Worm (Caenorhabditis elegans) whole organism, L1 larva: ENCODE data around the gene dpf-5.
A peak's percentile ranks its signal among the peaks of the same experiment; 100 is the strongest.

Source experiments
- C04F5.9 ChIP-seq: sonication (generic microtip); optimal IDR thresholded peaks from 2 replicates; lab custom pipeline; 2016; ENCODE audit warnings: missing genetic modification characterization, missing compliant biosample characterization
- Y116A8C.19 ChIP-seq: sonication (generic microtip); optimal IDR thresholded peaks from 2 replicates; lab custom pipeline; 2016; ENCODE audit warnings: missing compliant biosample characterization, missing genetic modification characterization, borderline replicate concordance
- blmp-1 ChIP-seq: fragments of 150-350 bp; optimal IDR thresholded peaks from 2 replicates; lab custom pipeline; 2014; ENCODE audit warnings: missing biosample characterization, missing genetic modification characterization
- ceh-82 ChIP-seq, 3 experiments: fragments of 150-350 bp in 1 of 3; sonication (generic microtip) in 2 of 3; optimal IDR thresholded peaks; 2 replicates each; lab custom pipeline; 2014 to 2017; ENCODE audit warnings: missing biosample characterization in 3 of 3, missing genetic modification characterization in 3 of 3
- ceh-88 ChIP-seq: fragments of 200-800 bp; sonication (Bioruptor generic); IDR thresholded peaks from 2 replicates; pipeline ENCODE4 v1.3.6; 2022; ENCODE audit warnings: missing genetic modification characterization, missing compliant biosample characterization
- ceh-90 ChIP-seq: sonication (generic microtip); optimal IDR thresholded peaks from 2 replicates; lab custom pipeline; 2016; ENCODE audit warnings: missing genetic modification characterization, missing compliant biosample characterization
- dsc-1 ChIP-seq: sonication (generic microtip); optimal IDR thresholded peaks from 2 replicates; lab custom pipeline; 2016; ENCODE audit warnings: mild to moderate bottlenecking, missing genetic modification characterization, missing compliant biosample characterization
- efl-1 ChIP-seq, 4 experiments: fragments of 150-350 bp; optimal IDR thresholded peaks in 3 of 4; peaks in 1 of 4; 1 replicate in 1 of 4; 2 replicates in 3 of 4; lab custom pipeline; 2014; ENCODE audit warnings: missing biosample characterization in 2 of 4, missing genetic modification characterization in 2 of 4, missing genetic modification reagents in 2 of 4
- efl-3 ChIP-seq: fragments of 200-800 bp; sonication (Bioruptor generic); optimal IDR thresholded peaks from 2 replicates; lab custom pipeline; 2018; ENCODE audit warnings: mild to moderate bottlenecking, missing genetic modification characterization, missing compliant biosample characterization
- egl-13 ChIP-seq: sonication (generic microtip); optimal IDR thresholded peaks from 2 replicates; lab custom pipeline; 2016; ENCODE audit warnings: missing genotype, missing genetic modification reagents, missing genetic modification characterization, missing compliant biosample characterization
- egl-27 ChIP-seq, 2 experiments: fragments of 150-350 bp in 1 of 2; sonication (generic microtip); optimal IDR thresholded peaks; 3 replicates each; lab custom pipeline; 2017 to 2018; ENCODE audit warnings: missing biosample characterization in 2 of 2, missing genetic modification characterization in 2 of 2, missing genetic modification reagents in 2 of 2
- elt-2 ChIP-seq: sonication (generic microtip); optimal IDR thresholded peaks from 2 replicates; lab custom pipeline; 2016; ENCODE audit warnings: missing genetic modification characterization, mild to moderate bottlenecking, inconsistent platforms, missing compliant biosample characterization, missing genetic modification reagents
- elt-3 ChIP-seq, 6 experiments: fragments of 150-350 bp in 1 of 6; sonication (generic microtip); optimal IDR thresholded peaks; 2 replicates each; lab custom pipeline; 2017 to 2018; ENCODE audit warnings: missing biosample characterization in 6 of 6, missing genetic modification characterization in 6 of 6, inconsistent platforms in 1 of 6
- ets-5 ChIP-seq: fragments of 200-800 bp; sonication (Bioruptor generic); IDR thresholded peaks from 2 replicates; pipeline ENCODE4 v1.3.6; 2022; ENCODE audit warnings: missing genetic modification characterization, missing compliant biosample characterization
- fkh-10 ChIP-seq: sonication (generic microtip); optimal IDR thresholded peaks from 2 replicates; lab custom pipeline; 2017; ENCODE audit warnings: missing biosample characterization, missing genetic modification reagents, missing genetic modification characterization
- fkh-4 ChIP-seq: sonication (generic microtip); optimal IDR thresholded peaks from 2 replicates; lab custom pipeline; 2016; ENCODE audit warnings: missing compliant biosample characterization, missing genetic modification characterization, borderline replicate concordance
- fkh-8 ChIP-seq: sonication (generic microtip); optimal IDR thresholded peaks from 2 replicates; lab custom pipeline; 2016; ENCODE audit warnings: mild to moderate bottlenecking, missing genetic modification characterization, missing compliant biosample characterization
- fos-1 ChIP-seq: fragments of 150-350 bp; optimal IDR thresholded peaks from 2 replicates; lab custom pipeline; 2014; ENCODE audit warnings: missing biosample characterization, missing genetic modification characterization
- grh-1 ChIP-seq: fragments of 200-800 bp; sonication (Bioruptor generic); IDR thresholded peaks from 2 replicates; pipeline ENCODE4 v1.3.6; 2022; ENCODE audit warnings: missing genetic modification reagents, missing genetic modification characterization, missing compliant biosample characterization
- hlh-17 ChIP-seq: fragments of 200-800 bp; sonication (Bioruptor generic); optimal IDR thresholded peaks from 2 replicates; lab custom pipeline; 2018; ENCODE audit warnings: missing genetic modification characterization, mild to moderate bottlenecking, missing compliant biosample characterization, moderate library complexity, borderline replicate concordance
- hlh-4 ChIP-seq: sonication (generic microtip); optimal IDR thresholded peaks from 2 replicates; lab custom pipeline; 2016; ENCODE audit warnings: mild to moderate bottlenecking, missing genetic modification characterization, missing compliant biosample characterization
- isw-1 ChIP-seq: fragments of 200-800 bp; sonication (Bioruptor generic); IDR thresholded peaks from 2 replicates; pipeline ENCODE4 v1.3.6; 2022; ENCODE audit warnings: missing genetic modification characterization, missing compliant biosample characterization
- jun-1 ChIP-seq: fragments of 150-350 bp; optimal IDR thresholded peaks from 2 replicates; lab custom pipeline; 2014; ENCODE audit warnings: missing biosample characterization, missing genetic modification reagents, missing genetic modification characterization
- lin-13 ChIP-seq: fragments of 150-350 bp; optimal IDR thresholded peaks from 2 replicates; lab custom pipeline; 2014; ENCODE audit warnings: missing biosample characterization, missing genetic modification reagents, missing genetic modification characterization
- lin-14 ChIP-seq: fragments of 200-800 bp; sonication (Bioruptor generic); optimal IDR thresholded peaks from 2 replicates; lab custom pipeline; 2018; ENCODE audit warnings: mild to moderate bottlenecking, missing genetic modification characterization, moderate library complexity, missing compliant biosample characterization
- lin-15B ChIP-seq: fragments of 150-350 bp; sonication (generic microtip); optimal IDR thresholded peaks from 3 replicates; lab custom pipeline; 2014; ENCODE audit warnings: missing biosample characterization, missing genetic modification characterization
- lin-35 ChIP-seq, 2 experiments: fragments of 150-350 bp; optimal IDR thresholded peaks; 2 replicates each; lab custom pipeline; 2014; ENCODE audit warnings: missing biosample characterization in 2 of 2, missing genetic modification characterization in 2 of 2, missing genetic modification reagents in 2 of 2
- lin-39 ChIP-seq: fragments of 150-350 bp; optimal IDR thresholded peaks from 2 replicates; lab custom pipeline; 2014; ENCODE audit warnings: missing biosample characterization, missing genetic modification reagents, missing genetic modification characterization
- lir-3 ChIP-seq: sonication (generic microtip); optimal IDR thresholded peaks from 2 replicates; lab custom pipeline; 2016; ENCODE audit warnings: mild to moderate bottlenecking, missing genetic modification characterization, moderate library complexity, missing compliant biosample characterization; ENCODE audit not compliant: poor library complexity
- lsy-2 ChIP-seq, 2 experiments: fragments of 150-350 bp; optimal IDR thresholded peaks; 2 replicates each; lab custom pipeline; 2014; ENCODE audit warnings: missing biosample characterization in 2 of 2, missing genetic modification characterization in 2 of 2
- mab-9 ChIP-seq: fragments of 200-800 bp; sonication (Bioruptor generic); IDR thresholded peaks from 2 replicates; pipeline ENCODE4 v1.3.6; 2022; ENCODE audit warnings: missing genetic modification reagents, missing genetic modification characterization, missing compliant biosample characterization
- mdl-1 ChIP-seq, 2 experiments: fragments of 150-350 bp; optimal IDR thresholded peaks; 2 replicates each; lab custom pipeline; 2014 to 2017; ENCODE audit warnings: missing biosample characterization in 2 of 2, missing genetic modification characterization in 2 of 2, inconsistent platforms in 1 of 2
- mep-1 ChIP-seq: fragments of 150-350 bp; optimal IDR thresholded peaks from 2 replicates; lab custom pipeline; 2014; ENCODE audit warnings: missing biosample characterization, missing genetic modification characterization
- nhr-47 ChIP-seq: sonication (generic microtip); optimal IDR thresholded peaks from 2 replicates; lab custom pipeline; 2016; ENCODE audit warnings: mild to moderate bottlenecking, missing genetic modification characterization, moderate library complexity, missing compliant biosample characterization
- nhr-71 ChIP-seq: sonication (generic microtip); optimal IDR thresholded peaks from 2 replicates; lab custom pipeline; 2016; ENCODE audit warnings: mild to moderate bottlenecking, missing genetic modification characterization, moderate library complexity, missing compliant biosample characterization
- nhr-76 ChIP-seq: sonication (generic microtip); optimal IDR thresholded peaks from 2 replicates; lab custom pipeline; 2017; ENCODE audit warnings: missing biosample characterization, missing genetic modification characterization
- nhr-84 ChIP-seq: sonication (generic microtip); optimal IDR thresholded peaks from 2 replicates; lab custom pipeline; 2017; ENCODE audit warnings: missing biosample characterization, missing genetic modification characterization
- nhr-90 ChIP-seq: sonication (generic microtip); optimal IDR thresholded peaks from 2 replicates; lab custom pipeline; 2016; ENCODE audit warnings: mild to moderate bottlenecking, missing genetic modification characterization, missing compliant biosample characterization; ENCODE audit not compliant: poor library complexity
- pag-3 ChIP-seq: sonication (generic microtip); optimal IDR thresholded peaks from 2 replicates; lab custom pipeline; 2017; ENCODE audit warnings: missing genetic modification characterization, mild to moderate bottlenecking, missing compliant biosample characterization, antibody characterized with exemption, borderline replicate concordance; ENCODE audit not compliant: insufficient read depth
- pax-3 ChIP-seq: fragments of 200-800 bp; sonication (Bioruptor generic); optimal IDR thresholded peaks from 2 replicates; lab custom pipeline; 2018; ENCODE audit warnings: mild to moderate bottlenecking, missing genetic modification characterization, moderate library complexity, missing compliant biosample characterization
- pqm-1 ChIP-seq: sonication (generic microtip); optimal IDR thresholded peaks from 3 replicates; lab custom pipeline; 2017; ENCODE audit warnings: missing biosample characterization, missing genetic modification characterization
- skn-1 ChIP-seq: fragments of 150-350 bp; optimal IDR thresholded peaks from 2 replicates; lab custom pipeline; 2014; ENCODE audit warnings: missing biosample characterization, missing genetic modification characterization
- tlp-1 ChIP-seq: fragments of 150-350 bp; optimal IDR thresholded peaks from 2 replicates; lab custom pipeline; 2014; ENCODE audit warnings: missing biosample characterization, missing genetic modification characterization
- unc-130 ChIP-seq: fragments of 150-350 bp; optimal IDR thresholded peaks from 2 replicates; lab custom pipeline; 2017; ENCODE audit warnings: missing biosample characterization, missing genetic modification characterization, inconsistent platforms
- unc-86 ChIP-seq: sonication (generic microtip); optimal IDR thresholded peaks from 2 replicates; lab custom pipeline; 2016; ENCODE audit warnings: missing genetic modification characterization, missing compliant biosample characterization
- unc-98 ChIP-seq: fragments of 200-800 bp; sonication (Bioruptor generic); IDR thresholded peaks from 2 replicates; pipeline ENCODE4 v1.3.6; 2022; ENCODE audit warnings: missing genetic modification characterization, missing compliant biosample characterization
- vab-15 ChIP-seq: sonication (generic microtip); optimal IDR thresholded peaks from 2 replicates; lab custom pipeline; 2017; ENCODE audit warnings: missing genotype, mild to moderate bottlenecking, missing genetic modification characterization, missing compliant biosample characterization
- zag-1 ChIP-seq: fragments of 150-350 bp; optimal IDR thresholded peaks from 2 replicates; lab custom pipeline; 2014; ENCODE audit warnings: missing biosample characterization, missing genetic modification characterization
- zip-4 ChIP-seq: fragments of 200-800 bp; sonication (Bioruptor generic); optimal IDR thresholded peaks from 2 replicates; lab custom pipeline; 2018; ENCODE audit warnings: mild to moderate bottlenecking, missing genetic modification characterization, moderate library complexity, missing compliant biosample characterization
- ztf-11 ChIP-seq, 2 experiments: sonication (generic microtip); optimal IDR thresholded peaks; 2 replicates each; lab custom pipeline; 2016 to 2017; ENCODE audit warnings: missing genetic modification characterization in 2 of 2, missing biosample characterization in 1 of 2, missing compliant biosample characterization in 1 of 2

The dpf-5 gene

DNA sequence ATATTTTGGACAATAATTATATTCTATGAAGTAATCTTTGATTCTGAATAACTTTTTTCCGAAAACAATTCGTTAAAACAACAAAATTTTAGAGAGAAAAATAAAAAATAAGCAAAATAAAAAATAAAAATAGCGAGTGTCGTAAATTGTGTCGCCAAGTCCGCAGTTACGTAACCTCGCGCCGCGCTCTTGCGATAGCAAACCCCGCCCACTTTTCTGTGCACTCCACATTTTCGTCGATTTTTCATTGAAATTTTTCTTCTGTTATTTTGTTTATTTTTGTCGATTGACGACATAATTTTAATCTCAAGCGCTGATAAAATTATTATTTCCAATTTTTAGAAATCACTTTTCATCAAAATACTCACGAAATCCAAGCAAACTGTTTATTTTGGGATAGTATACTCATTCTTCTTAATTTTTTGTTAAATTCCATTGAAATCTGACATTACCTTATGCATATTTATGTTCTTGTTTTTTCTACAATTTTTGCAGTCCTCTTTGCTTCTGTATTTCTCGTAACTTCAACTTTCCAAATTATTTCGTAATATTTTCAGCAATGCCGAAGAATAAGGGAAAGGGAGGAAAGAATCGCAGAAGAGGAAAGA lies 4.1 kb upstream of the dpf-5 start, which contains the start of gene eif-1.A (continued):
- TF ChIP-seq hlh-17 (GFP tag; lab: Kevin White, UChicago) (no peak), lsy-2 (tag; optimal IDR thresholded peaks at IDR 0.05; lab: Kevin White, UChicago) (peak; percentile 63 to 85), blmp-1 (tag; lab: Kevin White, UChicago) (no peak), elt-3 (tag; optimal IDR thresholded peaks at IDR 0.05; lab: Kevin White, UChicago) (peak in 1 of 6 experiments; percentile 61), efl-3 (no peak), efl-1 (optimal IDR thresholded peaks at IDR 0.05; lab: Kevin White, UChicago) (peak; percentile 63 to 66), efl-1 (GFP tag; optimal IDR thresholded peaks at IDR 0.05 in 1 of 2; lab: Kevin White, UChicago) (peak; percentile 69 to 96), pax-3 (tag; lab: Kevin White, UChicago) (no peak), egl-27 (tag; optimal IDR thresholded peaks at IDR 0.05; lab: Kevin White, UChicago) (no peak), ceh-90 (no peak), ceh-82 (tag; optimal IDR thresholded peaks at IDR 0.05; lab: Kevin White, UChicago) (peak; percentile 18 to 62 (median 43)), ceh-88 (no peak), mab-9 (GFP tag; lab: Robert Waterston, UW) (no peak), vab-15 (no peak), mdl-1 (tag; optimal IDR thresholded peaks at IDR 0.05; lab: Kevin White, UChicago) (no peak), elt-2 (tag; lab: Kevin White, UChicago) (no peak), fos-1 (peak; percentile 4), nhr-76 (tag; lab: Kevin White, UChicago) (no peak), tlp-1 (tag; lab: Kevin White, UChicago) (no peak), lir-3 (no peak), lin-35 (GFP tag; optimal IDR thresholded peaks at IDR 0.05; lab: Kevin White, UChicago) (peak; percentile 54 to 75), hlh-4 (tag; lab: Kevin White, UChicago) (no peak), lin-39 (tag; lab: Kevin White, UChicago) (peak; percentile 12), fkh-4 (tag; lab: Kevin White, UChicago) (no peak), lin-15B (tag; lab: Kevin White, UChicago) (peak; percentile 59), ets-5 (GFP tag; lab: Robert Waterston, UW) (no peak), C04F5.9 (no peak), egl-13 (tag; lab: Kevin White, UChicago) (peak; percentile 13), pqm-1 (no peak), dsc-1 (tag; lab: Kevin White, UChicago) (no peak), pag-3 (tag; lab: Kevin White, UChicago) (no peak), nhr-47 (tag; lab: Kevin White, UChicago) (peak; percentile 61), zip-4 (no peak), Y116A8C.19 (no peak), ztf-11 (tag; optimal IDR thresholded peaks at IDR 0.05; lab: Kevin White, UChicago) (no peak), skn-1 (tag; lab: Kevin White, UChicago) (peak; percentile 81), jun-1 (tag; lab: Kevin White, UChicago) (no peak), zag-1 (tag; lab: Kevin White, UChicago) (no peak), unc-98 (no peak), nhr-71 (tag; lab: Kevin White, UChicago) (peak; percentile 63), isw-1 (GFP tag; lab: Robert Waterston, UW) (peak; percentile 28; the same call in 1 of the 2 replicates), lin-14 (GFP tag; lab: Kevin White, UChicago) (no peak), lin-13 (GFP tag; lab: Kevin White, UChicago) (peak; percentile 6), nhr-90 (tag; lab: Kevin White, UChicago) (peak; percentile 54), fkh-10 (GFP tag; lab: Kevin White, UChicago) (no peak), grh-1 (no peak), mep-1 (tag; lab: Kevin White, UChicago) (no peak), unc-86 (tag; lab: Kevin White, UChicago) (peak; percentile 7), fkh-8 (tag; lab: Kevin White, UChicago) (peak; percentile 34), unc-130 (tag; lab: Kevin White, UChicago) (peak; percentile 72), nhr-84 (tag; lab: Kevin White, UChicago) (no peak)
